Worm (Caenorhabditis elegans) whole organism, L3 larva: ENCODE measurements around the gene K02D10.1.

ENCODE experiments used
- ZK546.5 ChIP-seq: sonication (generic microtip); optimal IDR thresholded peaks from 2 replicates; lab custom pipeline; 2017; ENCODE audit warnings: missing biosample characterization, missing genetic modification characterization
- nhr-28 ChIP-seq: fragments of 150-350 bp; optimal IDR thresholded peaks from 2 replicates; lab custom pipeline; 2014; ENCODE audit warnings: missing biosample characterization, missing genetic modification characterization
- nhr-76 ChIP-seq: fragments of 150-350 bp; sonication (generic microtip); optimal IDR thresholded peaks from 5 replicates; lab custom pipeline; 2014; ENCODE audit warnings: missing biosample characterization, missing genetic modification characterization

DNA sequence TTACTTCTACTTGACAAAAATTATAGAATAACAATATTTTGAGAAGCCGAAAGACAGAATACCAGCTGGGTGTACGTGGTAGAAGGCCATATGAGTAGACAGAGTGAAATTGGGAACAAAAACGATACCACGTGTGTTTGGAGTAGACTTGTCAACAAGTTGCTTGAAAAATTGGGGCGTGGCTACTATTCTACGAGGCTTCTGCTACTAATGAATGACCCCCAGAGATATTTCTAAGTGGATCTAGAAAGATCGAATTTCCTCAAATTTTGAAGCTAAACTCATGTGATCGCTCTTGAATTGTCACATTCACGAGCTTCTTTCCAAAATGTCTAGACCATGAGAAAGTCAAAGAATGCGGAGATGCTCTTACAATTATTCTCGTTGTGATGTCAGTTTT is 7.3 kb upstream of the K02D10.1 start:
- no peak for TF ChIP-seq ZK546.5 (tag; lab: Kevin White, UChicago)
- no peak for TF ChIP-seq nhr-28 (tag; lab: Kevin White, UChicago)
- TF ChIP-seq nhr-76 (tag; lab: Kevin White, UChicago), result no peak
